Fruit fly (Drosophila melanogaster): ENCODE measurements around the gene psidin.

The psidin gene

DNA sequence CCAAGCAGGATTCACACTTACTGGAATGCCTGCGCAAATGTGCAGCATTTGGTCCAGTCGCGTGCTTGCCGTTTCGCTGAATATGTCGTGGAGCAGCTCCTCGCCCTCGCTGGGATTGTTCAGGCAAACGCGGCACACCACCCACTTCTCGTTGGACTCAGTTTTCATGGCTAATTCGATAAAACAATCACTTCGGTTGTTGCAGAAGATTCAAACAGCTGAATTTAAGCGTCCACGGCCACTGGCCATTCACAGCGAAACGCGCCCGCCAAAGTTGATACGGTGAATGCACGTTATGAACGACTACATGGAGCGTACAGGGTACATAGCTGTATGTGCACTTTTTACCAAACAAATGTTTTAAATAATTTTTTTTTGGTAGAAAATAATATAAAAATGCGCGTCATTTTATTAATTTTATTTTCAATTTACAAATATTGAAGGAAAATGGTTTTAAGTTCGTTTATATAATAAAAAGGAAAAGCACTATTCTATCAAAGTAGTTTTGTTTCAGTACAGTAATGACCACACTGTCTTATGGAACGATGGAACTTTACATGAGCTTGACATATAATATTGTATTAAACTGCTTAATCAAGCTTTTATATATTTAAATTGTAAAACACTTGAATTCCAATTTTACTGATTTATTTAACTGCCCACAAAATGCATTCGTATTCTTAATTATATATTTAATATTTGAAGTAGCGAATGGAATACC lies 9.7 kb downstream of the psidin start, which contains the start of gene trem (continued):
- TF ChIP-seq Blimp-1 (GFP tag; optimal IDR thresholded peaks at IDR 0.05) (no peak), nau (GFP tag; optimal IDR thresholded peaks at IDR 0.05) (no peak), CG8944 (GFP tag; optimal IDR thresholded peaks at IDR 0.05) (peak; percentile 31), Hr39 (optimal IDR thresholded peaks at IDR 0.05) (no peak), Doc2 (GFP tag; IDR thresholded peaks at IDR 0.05) (no peak), so (GFP tag; IDR thresholded peaks at IDR 0.05) (no peak), wdn (GFP tag; IDR thresholded peaks at IDR 0.05) (peak; percentile 5; the same call in 1 of the 2 replicates), bigmax (GFP tag; optimal IDR thresholded peaks at IDR 0.05) (no peak), Gug (GFP tag; IDR thresholded peaks at IDR 0.05) (peak; percentile 87), luna (GFP tag; optimal IDR thresholded peaks at IDR 0.05) (no peak), tna (GFP tag; IDR thresholded peaks at IDR 0.05; ENCODE audit: partially characterized antibody) (no peak), Meics (GFP tag; optimal IDR thresholded peaks at IDR 0.05) (peak; percentile 81), Bteb2 (GFP tag; optimal IDR thresholded peaks at IDR 0.05) (peak; percentile 30), HLHmδ (GFP tag; optimal IDR thresholded peaks at IDR 0.05) (no peak), CG9215 (GFP tag; IDR thresholded peaks at IDR 0.05) (peak; percentile 83), C15 (GFP tag; IDR thresholded peaks at IDR 0.05) (no peak), Hmx (GFP tag; optimal IDR thresholded peaks at IDR 0.05) (peak; percentile 27), Elba2 (GFP tag; optimal IDR thresholded peaks at IDR 0.05) (no peak), CG34422 (GFP tag; IDR thresholded peaks at IDR 0.05) (peak; percentile 51; the same call in 2 of the 3 replicates), CHES-1-like (GFP tag; optimal IDR thresholded peaks at IDR 0.05) (peak; percentile 28), caup (GFP tag; optimal IDR thresholded peaks at IDR 0.05; ENCODE audit: severe bottlenecking) (peak; percentile 58), fd96Cb (tag; optimal IDR thresholded peaks at IDR 0.05) (peak; percentile 59), phol (tag; optimal IDR thresholded peaks at IDR 0.05) (peak; percentile 81), CG6813 (GFP tag; optimal IDR thresholded peaks at IDR 0.05) (no peak), kni (GFP tag; optimal IDR thresholded peaks at IDR 0.05) (no peak), Lhr (GFP tag; optimal IDR thresholded peaks at IDR 0.05) (peak; percentile 27), jigr1 (GFP tag; IDR thresholded peaks at IDR 0.05) (peak; percentile 74; the same call in 2 of the 3 replicates), Asciz (GFP tag; optimal IDR thresholded peaks at IDR 0.05) (no peak), grn (GFP tag; optimal IDR thresholded peaks at IDR 0.05) (no peak), gcm (GFP tag; optimal IDR thresholded peaks at IDR 0.05) (no peak), maf-S (GFP tag; optimal IDR thresholded peaks at IDR 0.05) (no peak), CG1233 (GFP tag; optimal IDR thresholded peaks at IDR 0.05) (peak; percentile 83), CG12071 (GFP tag; optimal IDR thresholded peaks at IDR 0.05) (no peak), CG12155 (GFP tag; optimal IDR thresholded peaks at IDR 0.05) (peak; percentile 74), seq (GFP tag; IDR thresholded peaks at IDR 0.05) (0 out of 2 replicates have a peak, but pooled peaks have one; percentile 24), BEAF-32 (GFP tag; optimal IDR thresholded peaks at IDR 0.05) (peak; percentile 13), gt (GFP tag; IDR thresholded peaks at IDR 0.05) (no peak), CG11085 (GFP tag; IDR thresholded peaks at IDR 0.05) (peak; percentile 56), Abd-B (GFP tag; optimal IDR thresholded peaks at IDR 0.05) (peak; percentile 82), ken (GFP tag; IDR thresholded peaks at IDR 0.05) (peak; percentile 62; the same call in 2 of the 3 replicates), CG2120 (GFP tag; optimal IDR thresholded peaks at IDR 0.05) (peak; percentile 76), Kr (GFP tag; optimal IDR thresholded peaks at IDR 0.05) (no peak), Hsf (GFP tag; optimal IDR thresholded peaks at IDR 0.05) (peak; percentile 67), Gsc (GFP tag; IDR thresholded peaks at IDR 0.05) (peak; percentile 60), lbe (GFP tag; optimal IDR thresholded peaks at IDR 0.05) (no peak), CG13287 (GFP tag; IDR thresholded peaks at IDR 0.05; ENCODE audit: partially characterized antibody) (0 out of 2 replicates have a peak, but pooled peaks have one; percentile 8), CG15696 (tag; optimal IDR thresholded peaks at IDR 0.05) (peak; percentile 73), CG2712 (tag; optimal IDR thresholded peaks at IDR 0.05) (peak; percentile 81), cas (GFP tag; IDR thresholded peaks at IDR 0.05) (no peak)

Data from whole organism, embryonic.